Fruit fly (Drosophila melanogaster) whole organism, embryonic: Measurements from ENCODE around the gene PIG-Wb.

Experiments used
- Blimp-1 ChIP-seq: fragments of 200-800 bp; sonication (Bioruptor generic); optimal IDR thresholded peaks from 3 replicates; lab custom pipeline; 2018; ENCODE audit warnings: missing biosample characterization, missing genetic modification characterization, mild to moderate bottlenecking, moderate library complexity, missing genetic modification reagents
- CG11456 ChIP-seq: fragments of 200-800 bp; sonication (Bioruptor generic); IDR thresholded peaks from 3 replicates; pipeline ENCODE4 v1.3.6; 2022; ENCODE audit warnings: missing biosample characterization, missing genetic modification characterization
- CG14965 ChIP-seq: fragments of 200-800 bp; sonication (Bioruptor generic); optimal IDR thresholded peaks from 2 replicates; lab custom pipeline; 2016; ENCODE audit warnings: missing biosample characterization, missing genetic modification characterization, borderline replicate concordance
- CG9817 ChIP-seq: fragments of 200-800 bp; sonication (Bioruptor generic); optimal IDR thresholded peaks from 2 replicates; lab custom pipeline; 2018; ENCODE audit warnings: missing biosample characterization, mild to moderate bottlenecking, missing genetic modification characterization, moderate library complexity
- Hr3 ChIP-seq: fragments of 200-800 bp; sonication (Bioruptor generic); optimal IDR thresholded peaks from 3 replicates; lab custom pipeline; 2016; ENCODE audit warnings: missing biosample characterization, missing genetic modification characterization
- Oli ChIP-seq: fragments of 200-800 bp; sonication (Bioruptor generic); optimal IDR thresholded peaks from 2 replicates; lab custom pipeline; 2018; ENCODE audit warnings: missing biosample characterization, mild to moderate bottlenecking, missing genetic modification characterization, moderate library complexity
- Sin3A ChIP-seq: fragments of >200 bp; optimal IDR thresholded peaks from 2 replicates; lab custom pipeline; 2018
- Xrp1 ChIP-seq: fragments of 200-800 bp; sonication (Bioruptor generic); IDR thresholded peaks from 2 replicates; pipeline ENCODE4 v1.3.6; 2022; ENCODE audit warnings: missing biosample characterization, missing genetic modification characterization
- bigmax ChIP-seq: fragments of 200-800 bp; sonication (Bioruptor generic); optimal IDR thresholded peaks from 2 replicates; lab custom pipeline; 2018; ENCODE audit warnings: missing biosample characterization, mild to moderate bottlenecking, missing genetic modification characterization

DNA sequence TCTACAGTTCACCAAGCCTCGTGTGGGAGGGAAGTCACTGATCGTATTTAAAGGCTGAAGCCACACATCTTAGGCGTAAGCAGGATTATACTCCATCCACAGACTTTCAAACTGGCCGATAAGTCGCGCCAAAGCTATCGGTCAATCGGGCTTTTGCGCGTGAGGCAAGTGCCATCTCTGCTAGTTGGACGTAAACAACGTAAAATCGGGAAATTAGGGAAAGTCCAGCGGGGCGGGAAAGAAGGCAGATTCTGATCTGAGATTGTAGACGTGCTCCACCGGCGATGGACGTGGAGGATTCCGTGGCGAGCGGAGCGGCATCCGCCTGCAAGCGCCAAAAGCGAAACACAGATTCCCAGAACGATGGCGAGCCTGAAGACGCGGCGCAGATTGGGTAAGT is 18.2 kb upstream of the PIG-Wb start, which contains the start of gene CG8001:
- TF ChIP-seq CG14965 (GFP tag; lab: Kevin White, UChicago) (no peak), Blimp-1 (GFP tag; lab: Kevin White, UChicago) (no peak), CG11456 (GFP tag; lab: Robert Waterston, UW) (no peak), Sin3A (no peak), bigmax (GFP tag; lab: Kevin White, UChicago) (no peak), Hr3 (GFP tag; lab: Kevin White, UChicago) (no peak), Oli (tag; lab: Kevin White, UChicago) (no peak), CG9817 (tag; lab: Kevin White, UChicago) (no peak), Xrp1 (GFP tag; lab: Robert Waterston, UW) (no peak)
